Worm (Caenorhabditis elegans) whole organism, young adult: Measurements from ENCODE around the gene ZK666.11.

ENCODE experiments used
- B0035.1 ChIP-seq: sonication (generic microtip); optimal IDR thresholded peaks from 2 replicates; lab custom pipeline; 2016; ENCODE audit warnings: missing genetic modification characterization, mild to moderate bottlenecking, missing compliant biosample characterization, missing genotype, missing genetic modification reagents
- B0261.1 ChIP-seq: sonication (generic microtip); optimal IDR thresholded peaks from 2 replicates; lab custom pipeline; 2016; ENCODE audit warnings: mild to moderate bottlenecking, missing genetic modification characterization, moderate library complexity, missing compliant biosample characterization
- F22D6.2 ChIP-seq: sonication (generic microtip); optimal IDR thresholded peaks from 2 replicates; lab custom pipeline; 2016; ENCODE audit warnings: mild to moderate bottlenecking, missing genetic modification characterization, missing compliant biosample characterization
- F49E8.2 ChIP-seq: sonication (generic microtip); optimal IDR thresholded peaks from 3 replicates; lab custom pipeline; 2017; ENCODE audit warnings: missing genetic modification characterization, mild to moderate bottlenecking, missing compliant biosample characterization, antibody characterized with exemption, moderate library complexity; ENCODE audit not compliant: insufficient read depth
- Y79H2A.3 ChIP-seq: fragments of 200-800 bp; sonication (Bioruptor generic); conservative IDR thresholded peaks from 2 replicates; pipeline ENCODE4 v1.3.6; 2022; ENCODE audit warnings: missing genetic modification reagents, missing genetic modification characterization, missing compliant biosample characterization
- athp-1 ChIP-seq: sonication (generic microtip); optimal IDR thresholded peaks from 2 replicates; lab custom pipeline; 2017; ENCODE audit warnings: mild to moderate bottlenecking, missing genetic modification characterization, missing compliant biosample characterization
- ceh-40 ChIP-seq: fragments of 200-800 bp; sonication (Bioruptor generic); IDR thresholded peaks from 2 replicates; pipeline ENCODE4 v1.3.6; 2022; ENCODE audit warnings: missing genetic modification characterization, missing compliant biosample characterization
- ceh-58 ChIP-seq: fragments of 200-800 bp; sonication (Bioruptor generic); IDR thresholded peaks from 2 replicates; pipeline ENCODE4 v1.3.6; 2022; ENCODE audit warnings: missing genetic modification characterization, missing compliant biosample characterization
- dpl-1 ChIP-seq: fragments of 150-350 bp; optimal IDR thresholded peaks from 2 replicates; lab custom pipeline; 2014; ENCODE audit warnings: missing biosample characterization, missing genetic modification reagents, missing genetic modification characterization
- egl-18 ChIP-seq: fragments of 200-800 bp; sonication (Bioruptor generic); IDR thresholded peaks from 2 replicates; pipeline ENCODE4 v1.3.6; 2022; ENCODE audit warnings: missing genetic modification reagents, missing genetic modification characterization, missing compliant biosample characterization
- madf-8 ChIP-seq: fragments of 200-800 bp; sonication (Bioruptor generic); conservative IDR thresholded peaks from 2 replicates; pipeline ENCODE4 v1.3.6; 2022; ENCODE audit warnings: missing genetic modification reagents, missing genetic modification characterization, missing compliant biosample characterization

ce11 chrII:10480043-10480442 is 2.3 kb upstream of the ZK666.11 start:
- TF ChIP-seq madf-8 (GFP tag; lab: Robert Waterston, UW) = no peak
- no peak for TF ChIP-seq athp-1
- no peak for TF ChIP-seq B0261.1 (tag; lab: Kevin White, UChicago)
- TF ChIP-seq B0035.1 = no peak
- no peak for TF ChIP-seq F22D6.2 (tag; lab: Kevin White, UChicago)
- TF ChIP-seq dpl-1 (GFP tag; lab: Kevin White, UChicago) = no peak
- TF ChIP-seq ceh-40 = no peak
- TF ChIP-seq ceh-58 (GFP tag; lab: Robert Waterston, UW) = no peak
- TF ChIP-seq egl-18 (GFP tag; lab: Robert Waterston, UW) = no peak
- TF ChIP-seq F49E8.2 = no peak
- TF ChIP-seq Y79H2A.3 (GFP tag; lab: Robert Waterston, UW) = no peak
